Fruit fly (Drosophila melanogaster): Measurements from ENCODE around the gene ear.

DNA sequence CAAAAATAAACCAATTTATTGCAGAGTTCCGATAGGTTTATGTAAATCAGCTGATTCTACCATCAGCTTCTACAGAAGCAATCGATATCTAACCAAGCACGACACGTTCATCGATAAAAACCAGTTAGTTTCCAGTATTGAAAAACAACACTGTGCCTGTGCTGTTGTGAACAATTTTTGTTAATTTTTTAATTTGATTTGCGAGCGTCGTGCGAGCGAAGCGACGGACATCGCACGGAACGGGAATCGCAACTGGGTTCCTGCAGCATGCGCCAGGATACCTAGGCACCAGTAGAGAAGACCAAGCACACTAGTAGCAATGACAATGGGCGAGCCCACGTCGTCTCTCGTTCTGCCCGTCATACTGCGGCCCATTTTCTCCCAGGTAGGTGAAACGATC, 51.3 kb downstream of the ear start, which contains the start of the genes Ccm3 and CG6136:
- no peak for TF ChIP-seq h (optimal IDR thresholded peaks at IDR 0.05)
- no peak for TF ChIP-seq psq (optimal IDR thresholded peaks at IDR 0.05)
- no peak for TF ChIP-seq Myc (optimal IDR thresholded peaks at IDR 0.05)
- TF ChIP-seq insv (optimal IDR thresholded peaks at IDR 0.05) = no peak
